Worm (Caenorhabditis elegans): Measurements from ENCODE around the gene ZC477.4.
A peak's percentile ranks its signal among the peaks of the same experiment; 100 is the strongest.

The ZC477.4 gene

DNA sequence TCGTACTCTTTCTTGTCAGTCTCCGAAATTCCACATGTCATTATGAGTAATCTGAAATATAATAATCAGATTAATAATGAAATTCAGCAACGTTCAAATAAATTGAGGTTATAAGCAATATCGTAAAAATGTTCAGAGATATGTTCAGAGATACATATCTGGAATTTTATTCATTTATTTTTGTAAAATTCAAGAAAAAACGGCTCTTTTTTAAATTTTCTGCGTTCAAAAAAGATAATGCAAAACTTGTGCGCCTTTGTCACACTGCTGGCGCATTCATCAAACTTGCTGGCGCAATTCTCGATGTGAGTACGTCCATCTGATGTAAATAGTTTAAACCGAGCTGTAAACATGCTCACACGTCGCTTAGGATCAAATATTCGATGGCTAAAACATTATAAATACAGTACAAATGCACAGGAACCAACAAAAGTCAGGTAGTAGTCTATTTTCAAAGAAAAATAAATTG is 4.7 kb upstream of the ZC477.4 start, which contains the start of the genes rde-8 and ZC477.3 (continued):
- TF ChIP-seq Y48G9A.11 (GFP tag; IDR thresholded peaks at IDR 0.05), result no peak
- no peak for TF ChIP-seq hlh-11 (tag; optimal IDR thresholded peaks at IDR 0.05)
- TF ChIP-seq egl-43 (GFP tag; IDR thresholded peaks at IDR 0.05), result no peak
- TF ChIP-seq ama-1 (optimal IDR thresholded peaks at IDR 0.05), result peak; percentile 10
- TF ChIP-seq nhr-6 (tag; optimal IDR thresholded peaks at IDR 0.05), result peak; percentile 24
- no peak for TF ChIP-seq mxl-3 (GFP tag; optimal IDR thresholded peaks at IDR 0.05)
- no peak for TF ChIP-seq ceh-32 (tag; optimal IDR thresholded peaks at IDR 0.05; ENCODE audit: poor library complexity)
- no peak for TF ChIP-seq zfp-2 (tag; optimal IDR thresholded peaks at IDR 0.05)
- peak; percentile 28 for TF ChIP-seq jun-1 (tag; optimal IDR thresholded peaks at IDR 0.05)
- TF ChIP-seq daf-8 (GFP tag; IDR thresholded peaks at IDR 0.05), result no peak
- no peak for TF ChIP-seq mep-1 (tag; optimal IDR thresholded peaks at IDR 0.05)
- TF ChIP-seq nhr-76 (tag; optimal IDR thresholded peaks at IDR 0.05), result no peak
- no peak for TF ChIP-seq tag-97 (GFP tag; IDR thresholded peaks at IDR 0.05)
- no peak for TF ChIP-seq skn-1 (tag; optimal IDR thresholded peaks at IDR 0.05)
- TF ChIP-seq aha-1 (tag), result peak; percentile 87
- TF ChIP-seq unc-39 (tag; optimal IDR thresholded peaks at IDR 0.05), result no peak
- TF ChIP-seq madf-9 (GFP tag; conservative IDR thresholded peaks at IDR 0.05), result no peak

DNA sequence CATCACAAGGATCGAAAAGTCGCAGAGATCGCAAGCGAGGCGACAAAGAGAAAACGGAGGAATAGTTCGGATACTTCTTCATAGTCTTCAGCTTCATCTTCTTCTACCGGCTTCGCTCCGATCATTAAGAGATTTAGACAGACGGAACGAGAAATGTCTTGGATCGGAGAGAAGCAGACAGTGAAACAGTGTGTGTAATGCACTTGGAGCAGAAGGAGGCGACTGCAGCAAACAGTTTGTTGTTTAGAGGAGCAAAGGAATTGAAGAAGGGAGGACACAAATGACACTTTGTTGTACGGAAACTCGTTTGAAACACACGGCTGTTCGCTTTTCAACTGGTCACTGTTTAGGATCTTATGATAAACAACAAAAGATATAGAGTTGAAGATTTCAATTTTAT is 793 bp upstream of the ZC477.4 start:
- no peak for TF ChIP-seq ztf-11 (tag; optimal IDR thresholded peaks at IDR 0.05)
- peak in 1 of 2 experiments; percentile 38 for TF ChIP-seq unc-62 (GFP tag; optimal IDR thresholded peaks at IDR 0.05 in 1 of 2)
- TF ChIP-seq unc-62 (tag; optimal IDR thresholded peaks at IDR 0.05), result no peak
- no peak for TF ChIP-seq egl-43 (GFP tag; IDR thresholded peaks at IDR 0.05)
- no peak for TF ChIP-seq unc-39 (tag; optimal IDR thresholded peaks at IDR 0.05)
- no peak for TF ChIP-seq dmd-8 (GFP tag; IDR thresholded peaks at IDR 0.05)
- TF ChIP-seq Y75B8A.6 (GFP tag; IDR thresholded peaks at IDR 0.05), result no peak
- no peak for TF ChIP-seq dpl-1 (GFP tag; optimal IDR thresholded peaks at IDR 0.05)
- TF ChIP-seq mdt-29 (GFP tag; IDR thresholded peaks at IDR 0.05), result no peak
- TF ChIP-seq dmd-6 (GFP tag; IDR thresholded peaks at IDR 0.05), result peak; percentile 20; the same call in 1 of the 2 replicates
- TF ChIP-seq hmg-1.1 (GFP tag; IDR thresholded peaks at IDR 0.05), result peak; percentile 31; the same call in 1 of the 2 replicates
- no peak for TF ChIP-seq D1046.2 (GFP tag; IDR thresholded peaks at IDR 0.05)
- TF ChIP-seq tra-1 (GFP tag; IDR thresholded peaks at IDR 0.05), result 0 out of 2 replicates have a peak, but pooled peaks have one; percentile 17
- TF ChIP-seq ceh-44 (GFP tag; IDR thresholded peaks at IDR 0.05), result no peak
- TF ChIP-seq mes-2 (tag; optimal IDR thresholded peaks at IDR 0.05; ENCODE audit: poor library complexity, severe bottlenecking), result peak; percentile 55
- TF ChIP-seq nhr-28 (tag; optimal IDR thresholded peaks at IDR 0.05), result peak; percentile 8
- peak in 1 of 2 experiments; percentile 90 for TF ChIP-seq daf-16 (GFP tag; optimal IDR thresholded peaks at IDR 0.05)
- TF ChIP-seq daf-16 (tag; optimal IDR thresholded peaks at IDR 0.05), result peak; percentile 58
- TF ChIP-seq mxl-3 (GFP tag; optimal IDR thresholded peaks at IDR 0.05), result no peak
- TF ChIP-seq jun-1 (tag; optimal IDR thresholded peaks at IDR 0.05), result no peak
- TF ChIP-seq zip-11 (GFP tag; IDR thresholded peaks at IDR 0.05), result no peak
- no peak for TF ChIP-seq madf-9 (GFP tag; conservative IDR thresholded peaks at IDR 0.05)
- no peak for TF ChIP-seq F10B5.3 (tag; optimal IDR thresholded peaks at IDR 0.05)
- TF ChIP-seq lin-29 (GFP tag; IDR thresholded peaks at IDR 0.05), result no peak
- TF ChIP-seq nhr-11 (tag; optimal IDR thresholded peaks at IDR 0.05), result peak; percentile 37
- no peak for TF ChIP-seq pha-4 (GFP tag; IDR thresholded peaks at IDR 0.05)
- peak; percentile 10 for TF ChIP-seq pha-4 (tag; optimal IDR thresholded peaks at IDR 0.05)
- no peak for TF ChIP-seq tag-97 (GFP tag; IDR thresholded peaks at IDR 0.05)
- TF ChIP-seq ces-1 (GFP tag; optimal IDR thresholded peaks at IDR 0.05), result no peak
- no peak for TF ChIP-seq Y105C5A.15 (GFP tag; IDR thresholded peaks at IDR 0.05)
- no peak for TF ChIP-seq Y48G9A.11 (GFP tag; IDR thresholded peaks at IDR 0.05)
- TF ChIP-seq lsy-2 (tag; optimal IDR thresholded peaks at IDR 0.05), result peak in 1 of 2 experiments; percentile 34
- peak; percentile 73 for TF ChIP-seq hlh-11 (tag; optimal IDR thresholded peaks at IDR 0.05)
- no peak for TF ChIP-seq zfp-2 (tag; optimal IDR thresholded peaks at IDR 0.05)

Measured in whole organism, L4 larva.